Fruit fly (Drosophila melanogaster) whole organism, embryonic: ENCODE measurements around the gene VhaSFD.
A peak's percentile ranks its signal among the peaks of the same experiment; 100 is the strongest.

Source experiments
- CG10565 ChIP-seq: fragments of 200-800 bp; sonication (Bioruptor generic); optimal IDR thresholded peaks from 3 replicates; lab custom pipeline; 2016; ENCODE audit warnings: missing biosample characterization, mild to moderate bottlenecking, missing genetic modification characterization
- CG10959 ChIP-seq: fragments of 200-800 bp; sonication (Bioruptor generic); IDR thresholded peaks from 2 replicates; pipeline ENCODE4 v1.3.6; 2022; ENCODE audit warnings: missing biosample characterization, missing genetic modification characterization
- CG11085 ChIP-seq: fragments of 200-800 bp; sonication (Bioruptor generic); IDR thresholded peaks from 2 replicates; pipeline ENCODE4 v1.3.6; 2022; ENCODE audit warnings: missing biosample characterization, missing genetic modification characterization
- CG11456 ChIP-seq: fragments of 200-800 bp; sonication (Bioruptor generic); IDR thresholded peaks from 3 replicates; pipeline ENCODE4 v1.3.6; 2022; ENCODE audit warnings: missing biosample characterization, missing genetic modification characterization
- CG12219 ChIP-seq: fragments of 200-800 bp; sonication (Bioruptor generic); optimal IDR thresholded peaks from 3 replicates; lab custom pipeline; 2018; ENCODE audit warnings: missing biosample characterization, mild to moderate bottlenecking, missing genetic modification characterization
- CG12299 ChIP-seq: fragments of 200-800 bp; sonication (Bioruptor generic); optimal IDR thresholded peaks from 2 replicates; lab custom pipeline; 2018; ENCODE audit warnings: missing biosample characterization, mild to moderate bottlenecking, missing genetic modification characterization
- CG12744 ChIP-seq: fragments of 200-800 bp; sonication (Bioruptor generic); optimal IDR thresholded peaks from 2 replicates; lab custom pipeline; 2016; ENCODE audit warnings: missing biosample characterization, missing genetic modification characterization
- CG15601 ChIP-seq: fragments of 200-800 bp; sonication (Bioruptor generic); optimal IDR thresholded peaks from 3 replicates; lab custom pipeline; 2019; ENCODE audit warnings: missing biosample characterization, mild to moderate bottlenecking, missing genetic modification characterization, moderate library complexity
- CG16779 ChIP-seq: fragments of 200-800 bp; sonication (Bioruptor generic); IDR thresholded peaks from 2 replicates; pipeline ENCODE4 v1.3.6; 2022; ENCODE audit warnings: missing biosample characterization, missing genetic modification characterization
- CG16813 ChIP-seq: fragments of 200-800 bp; sonication (Bioruptor generic); IDR thresholded peaks from 3 replicates; pipeline ENCODE4 v1.3.6; 2022; ENCODE audit warnings: missing biosample characterization, missing genetic modification characterization; ENCODE audit not compliant: partially characterized antibody
- CG2120 ChIP-seq: fragments of 200-800 bp; sonication (Bioruptor generic); optimal IDR thresholded peaks from 3 replicates; lab custom pipeline; 2016; ENCODE audit warnings: missing biosample characterization, missing genetic modification characterization
- CG33213 ChIP-seq: fragments of 200-800 bp; sonication (Bioruptor generic); optimal IDR thresholded peaks from 3 replicates; lab custom pipeline; 2016; ENCODE audit warnings: missing biosample characterization, missing genetic modification characterization
- CG33557 ChIP-seq: fragments of 200-800 bp; sonication (Bioruptor generic); optimal IDR thresholded peaks from 2 replicates; lab custom pipeline; 2019; ENCODE audit warnings: missing biosample characterization, mild to moderate bottlenecking, missing genetic modification characterization, moderate library complexity
- CG34224 ChIP-seq: fragments of 200-800 bp; sonication (Bioruptor generic); IDR thresholded peaks from 3 replicates; pipeline ENCODE4 v1.3.6; 2022; ENCODE audit warnings: missing biosample characterization, missing genetic modification characterization; ENCODE audit not compliant: partially characterized antibody
- CG43689 ChIP-seq: fragments of 200-800 bp; sonication (Bioruptor generic); IDR thresholded peaks from 2 replicates; pipeline ENCODE4 v1.3.6; 2022; ENCODE audit warnings: missing biosample characterization, missing genetic modification characterization
- CG5245 ChIP-seq: fragments of 200-800 bp; sonication (Bioruptor generic); optimal IDR thresholded peaks from 3 replicates; lab custom pipeline; 2016; ENCODE audit warnings: missing biosample characterization, missing genetic modification characterization
- CG6813 ChIP-seq: fragments of 200-800 bp; sonication (Bioruptor generic); optimal IDR thresholded peaks from 2 replicates; lab custom pipeline; 2017; ENCODE audit warnings: missing biosample characterization, missing genetic modification characterization, mild to moderate bottlenecking, moderate library complexity, missing genetic modification reagents
- CG7357 ChIP-seq: fragments of 200-800 bp; sonication (Bioruptor generic); IDR thresholded peaks from 3 replicates; pipeline ENCODE4 v1.3.6; 2022; ENCODE audit warnings: missing biosample characterization, missing genetic modification characterization
- CG8359 ChIP-seq: fragments of 200-800 bp; sonication (Bioruptor generic); optimal IDR thresholded peaks from 2 replicates; lab custom pipeline; 2017; ENCODE audit warnings: missing biosample characterization, mild to moderate bottlenecking, missing genetic modification characterization, borderline replicate concordance
- CG9797 ChIP-seq: fragments of 200-800 bp; sonication (Bioruptor generic); optimal IDR thresholded peaks from 3 replicates; lab custom pipeline; 2018; ENCODE audit warnings: missing biosample characterization, mild to moderate bottlenecking, missing genetic modification characterization
- Dek ChIP-seq: fragments of 200-800 bp; sonication (Bioruptor generic); optimal IDR thresholded peaks from 3 replicates; lab custom pipeline; 2019; ENCODE audit warnings: missing biosample characterization, mild to moderate bottlenecking, missing genetic modification characterization, moderate library complexity
- Dfd ChIP-seq, 2 experiments: fragments of >200 bp; optimal IDR thresholded peaks; 2 replicates each; lab custom pipeline; 2017; ENCODE audit warnings: missing biosample characterization in 2 of 2, missing genetic modification characterization in 2 of 2
- HLH54F ChIP-seq: fragments of 200-800 bp; sonication (Bioruptor generic); optimal IDR thresholded peaks from 3 replicates; lab custom pipeline; 2016; ENCODE audit warnings: missing biosample characterization, missing genetic modification characterization
- Lhr ChIP-seq: fragments of 200-800 bp; sonication (Bioruptor generic); optimal IDR thresholded peaks from 3 replicates; lab custom pipeline; 2017; ENCODE audit warnings: mild to moderate bottlenecking, missing biosample characterization, missing genetic modification reagents, missing genetic modification characterization
- Meics ChIP-seq: fragments of 200-800 bp; sonication (Bioruptor generic); optimal IDR thresholded peaks from 2 replicates; lab custom pipeline; 2017; ENCODE audit warnings: missing biosample characterization, mild to moderate bottlenecking, missing genetic modification characterization
- Myb ChIP-seq: fragments of 200-800 bp; sonication (Bioruptor generic); optimal IDR thresholded peaks from 2 replicates; lab custom pipeline; 2016; ENCODE audit warnings: missing biosample characterization, missing genetic modification characterization
- Nf-YB ChIP-seq: fragments of 200-800 bp; sonication (Bioruptor generic); optimal IDR thresholded peaks from 3 replicates; lab custom pipeline; 2019; ENCODE audit warnings: missing biosample characterization, mild to moderate bottlenecking, missing genetic modification characterization, moderate library complexity
- Oaz ChIP-seq: fragments of 200-800 bp; sonication (Bioruptor generic); IDR thresholded peaks from 2 replicates; pipeline ENCODE4 v1.3.6; 2022; ENCODE audit warnings: missing biosample characterization, missing genetic modification characterization
- Sry-δ ChIP-seq: fragments of 200-800 bp; sonication (Bioruptor generic); optimal IDR thresholded peaks from 2 replicates; lab custom pipeline; 2016; ENCODE audit warnings: missing biosample characterization, missing genetic modification characterization
- ab ChIP-seq: fragments of 200-800 bp; sonication (Bioruptor generic); optimal IDR thresholded peaks from 2 replicates; lab custom pipeline; 2016; ENCODE audit warnings: missing biosample characterization, missing genetic modification characterization
- ac ChIP-seq: fragments of 200-800 bp; sonication (Bioruptor generic); optimal IDR thresholded peaks from 3 replicates; lab custom pipeline; 2017; ENCODE audit warnings: missing biosample characterization, mild to moderate bottlenecking, missing genetic modification characterization
- amos ChIP-seq: fragments of 200-800 bp; sonication (Bioruptor generic); IDR thresholded peaks from 2 replicates; pipeline ENCODE4 v1.3.6; 2022; ENCODE audit warnings: missing biosample characterization, missing genetic modification characterization; ENCODE audit not compliant: partially characterized antibody
- ato ChIP-seq: fragments of 200-800 bp; sonication (Bioruptor generic); IDR thresholded peaks from 2 replicates; pipeline ENCODE4 v1.3.6; 2022; ENCODE audit warnings: missing biosample characterization, missing genetic modification characterization; ENCODE audit not compliant: partially characterized antibody
- bcd ChIP-seq: fragments of 200-800 bp; sonication (Bioruptor generic); optimal IDR thresholded peaks from 2 replicates; lab custom pipeline; 2017; ENCODE audit warnings: missing biosample characterization, mild to moderate bottlenecking, missing genetic modification characterization
- cas ChIP-seq: fragments of 200-800 bp; sonication (Bioruptor generic); IDR thresholded peaks from 2 replicates; pipeline ENCODE4 v1.3.6; 2022; ENCODE audit warnings: missing biosample characterization, missing genetic modification characterization
- caup ChIP-seq: fragments of 200-800 bp; sonication (Bioruptor generic); optimal IDR thresholded peaks from 3 replicates; lab custom pipeline; 2017; ENCODE audit warnings: missing biosample characterization, mild to moderate bottlenecking, missing genetic modification characterization, moderate library complexity; ENCODE audit not compliant: severe bottlenecking
- dati ChIP-seq: fragments of 200-800 bp; sonication (Bioruptor generic); IDR thresholded peaks from 2 replicates; pipeline ENCODE4 v1.3.6; 2022; ENCODE audit warnings: missing biosample characterization, missing genetic modification characterization
- emc ChIP-seq: fragments of 200-800 bp; sonication (Bioruptor generic); optimal IDR thresholded peaks from 2 replicates; lab custom pipeline; 2016; ENCODE audit warnings: missing biosample characterization, missing genetic modification characterization
- knrl ChIP-seq: fragments of 200-800 bp; sonication (Bioruptor generic); IDR thresholded peaks from 3 replicates; pipeline ENCODE4 v1.3.6; 2022; ENCODE audit warnings: missing biosample characterization, missing genetic modification characterization; ENCODE audit not compliant: partially characterized antibody
- lmd ChIP-seq: fragments of 200-800 bp; sonication (Bioruptor generic); IDR thresholded peaks from 2 replicates; pipeline ENCODE4 v1.3.6; 2022; ENCODE audit warnings: missing biosample characterization, missing genetic modification characterization
- nom ChIP-seq: fragments of 200-800 bp; sonication (Bioruptor generic); optimal IDR thresholded peaks from 2 replicates; lab custom pipeline; 2017; ENCODE audit warnings: missing biosample characterization, missing genetic modification characterization, mild to moderate bottlenecking, moderate library complexity, missing genetic modification reagents
- org-1 ChIP-seq: fragments of 200-800 bp; sonication (Bioruptor generic); optimal IDR thresholded peaks from 2 replicates; lab custom pipeline; 2017; ENCODE audit warnings: missing biosample characterization, missing genetic modification characterization
- pan ChIP-seq, 4 experiments: fragments of >200 bp in 3 of 4; fragments of 200-800 bp in 1 of 4; sonication (Bioruptor generic) in 1 of 4; optimal IDR thresholded peaks in 3 of 4; IDR thresholded peaks in 1 of 4; 2 replicates each; pipeline versions ENCODE4 v1.3.6 to Lab custom; 2017 to 2022; ENCODE audit warnings: missing biosample characterization in 2 of 4, missing genetic modification characterization in 2 of 4, mixed read lengths in 1 of 4
- pnt ChIP-seq: fragments of 200-800 bp; sonication (Bioruptor generic); optimal IDR thresholded peaks from 3 replicates; lab custom pipeline; 2016; ENCODE audit warnings: missing biosample characterization, missing genetic modification characterization
- repo ChIP-seq: fragments of 200-800 bp; sonication (Bioruptor generic); optimal IDR thresholded peaks from 2 replicates; lab custom pipeline; 2016; ENCODE audit warnings: missing biosample characterization, missing genetic modification characterization
- schlank ChIP-seq: fragments of 200-800 bp; sonication (Bioruptor generic); optimal IDR thresholded peaks from 2 replicates; lab custom pipeline; 2018; ENCODE audit warnings: missing biosample characterization, mild to moderate bottlenecking, missing genetic modification characterization
- stc ChIP-seq: fragments of 200-800 bp; sonication (Bioruptor generic); IDR thresholded peaks from 2 replicates; pipeline ENCODE4 v1.3.6; 2022; ENCODE audit warnings: missing biosample characterization, missing genetic modification characterization
- tin ChIP-seq: fragments of 200-800 bp; sonication (Bioruptor generic); optimal IDR thresholded peaks from 3 replicates; lab custom pipeline; 2016; ENCODE audit warnings: missing biosample characterization, missing genetic modification characterization
- vvl ChIP-seq: fragments of 200-800 bp; sonication (Bioruptor generic); IDR thresholded peaks from 2 replicates; pipeline ENCODE4 v1.3.6; 2022; ENCODE audit warnings: missing biosample characterization, missing genetic modification characterization

Gene VhaSFD

dm6 chr2L:16689800-16690618 lies 37.6 kb downstream of the VhaSFD start (continued):
- TF ChIP-seq caup (GFP tag; lab: Kevin White, UChicago) (no peak), knrl (GFP tag; lab: Robert Waterston, UW) (no peak), org-1 (GFP tag; lab: Kevin White, UChicago) (peak; percentile 38), tin (GFP tag; lab: Kevin White, UChicago) (no peak), CG9797 (GFP tag; lab: Kevin White, UChicago) (no peak), amos (GFP tag; lab: Robert Waterston, UW) (no peak), cas (GFP tag; lab: Robert Waterston, UW) (no peak), bcd (GFP tag; lab: Kevin White, UChicago) (no peak), pnt (GFP tag; lab: Kevin White, UChicago) (no peak), pan (optimal IDR thresholded peaks at IDR 0.05; lab: Kevin White, UChicago) (no peak), pan (GFP tag; optimal IDR thresholded peaks at IDR 0.05 in 1 of 2, IDR thresholded peaks at IDR 0.05 in 1 of 2) (no peak), CG8359 (GFP tag; lab: Kevin White, UChicago) (no peak), CG33557 (GFP tag; lab: Kevin White, UChicago) (no peak), CG6813 (no peak), Nf-YB (peak; percentile 39), Dfd (GFP tag; optimal IDR thresholded peaks at IDR 0.05; lab: Kevin White, UChicago) (no peak), nom (GFP tag; lab: Kevin White, UChicago) (peak; percentile 30), lmd (no peak), CG43689 (no peak), stc (GFP tag; lab: Robert Waterston, UW) (no peak), CG12219 (no peak), CG2120 (peak; percentile 68), CG11456 (GFP tag; lab: Robert Waterston, UW) (no peak), CG11085 (no peak), CG16779 (no peak), ab (GFP tag; lab: Kevin White, UChicago) (no peak), CG10959 (GFP tag; lab: Robert Waterston, UW) (no peak), CG34224 (GFP tag; lab: Robert Waterston, UW) (no peak), vvl (GFP tag; lab: Robert Waterston, UW) (no peak; the same call in 1 of the 2 replicates), CG16813 (GFP tag; lab: Robert Waterston, UW) (no peak), schlank (tag; lab: Kevin White, UChicago) (no peak), repo (GFP tag; lab: Kevin White, UChicago) (no peak), CG7357 (no peak), HLH54F (GFP tag; lab: Kevin White, UChicago) (no peak), CG33213 (GFP tag; lab: Kevin White, UChicago) (no peak), CG12744 (GFP tag; lab: Kevin White, UChicago) (no peak), CG5245 (GFP tag; lab: Kevin White, UChicago) (no peak), ato (GFP tag; lab: Robert Waterston, UW) (no peak), Meics (no peak), emc (GFP tag; lab: Kevin White, UChicago) (no peak), Lhr (GFP tag; lab: Kevin White, UChicago) (no peak), CG15601 (tag; lab: Kevin White, UChicago) (no peak), CG12299 (no peak), Oaz (GFP tag; lab: Robert Waterston, UW) (no peak), Myb (GFP tag; lab: Kevin White, UChicago) (no peak), Dek (tag; lab: Kevin White, UChicago) (no peak), CG10565 (GFP tag; lab: Kevin White, UChicago) (no peak), dati (no peak), Sry-δ (GFP tag; lab: Kevin White, UChicago) (no peak), ac (GFP tag; lab: Kevin White, UChicago) (no peak)
